Fruit fly (Drosophila melanogaster): ENCODE measurements around the gene Hcf.
A peak's percentile ranks its signal among the peaks of the same experiment; 100 is the strongest.

The Hcf gene

DNA sequence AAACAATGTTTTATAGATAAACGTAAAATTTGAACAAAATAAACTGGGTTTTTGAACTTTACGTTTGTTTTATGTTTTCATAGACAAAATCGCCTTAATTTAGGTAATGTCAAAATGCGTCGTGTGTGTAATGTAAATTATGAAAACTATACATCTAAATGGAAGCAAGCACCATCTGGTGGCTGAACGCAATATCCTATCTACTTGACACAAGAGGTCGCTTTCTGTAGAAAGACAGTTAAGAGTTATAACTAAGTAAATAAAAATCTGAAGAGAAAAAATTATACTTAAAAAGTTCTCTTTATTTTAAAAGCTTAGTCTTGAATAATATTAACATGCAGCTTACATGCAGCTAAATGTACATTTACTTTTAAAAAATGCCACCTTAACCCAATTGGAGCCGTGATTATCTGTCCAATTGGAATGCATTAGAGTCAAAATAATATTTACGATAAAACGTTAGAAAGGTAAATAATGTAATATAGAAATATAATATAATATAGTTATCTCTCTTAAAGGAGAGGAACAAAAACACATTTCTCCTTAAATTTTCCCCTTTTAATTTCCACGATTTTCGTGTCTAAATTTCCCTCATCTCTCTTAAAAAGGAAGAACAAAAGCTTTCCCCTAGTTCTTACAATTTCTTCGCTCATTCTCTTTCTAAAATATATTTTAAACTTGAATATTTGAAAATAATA lies 65.0 kb downstream of the Hcf start (continued):
- no peak; the same call in 1 of the 2 replicates for TF ChIP-seq H2.0 (GFP tag; IDR thresholded peaks at IDR 0.05)
- TF ChIP-seq ssp (GFP tag; IDR thresholded peaks at IDR 0.05): no peak
- TF ChIP-seq Stat92E (GFP tag; optimal IDR thresholded peaks at IDR 0.05): no peak
- no peak for TF ChIP-seq Hr78 (GFP tag; optimal IDR thresholded peaks at IDR 0.05)
- no peak for TF ChIP-seq mld (GFP tag; IDR thresholded peaks at IDR 0.05; ENCODE audit: partially characterized antibody)
- TF ChIP-seq z (GFP tag; IDR thresholded peaks at IDR 0.05): no peak
- TF ChIP-seq gcm2 (GFP tag; optimal IDR thresholded peaks at IDR 0.05): peak; percentile 80
- peak in 1 of 2 experiments; percentile 91 for TF ChIP-seq Hr51 (GFP tag; optimal IDR thresholded peaks at IDR 0.05)
- peak; percentile 91 for TF ChIP-seq Max (GFP tag; optimal IDR thresholded peaks at IDR 0.05)
- no peak; the same call in 1 of the 2 replicates for TF ChIP-seq CG6689 (GFP tag; IDR thresholded peaks at IDR 0.05)
- peak; percentile 69 for TF ChIP-seq CG10543 (GFP tag; optimal IDR thresholded peaks at IDR 0.05)
- TF ChIP-seq lov (optimal IDR thresholded peaks at IDR 0.05): no peak
- no peak; the same call in 2 of the 3 replicates for TF ChIP-seq lov (GFP tag; IDR thresholded peaks at IDR 0.05)
- TF ChIP-seq CG6254 (GFP tag; optimal IDR thresholded peaks at IDR 0.05): peak; percentile 89
- peak; percentile 87 for TF ChIP-seq cato (GFP tag; optimal IDR thresholded peaks at IDR 0.05; ENCODE audit: borderline replicate concordance)
- TF ChIP-seq CG43689 (GFP tag; IDR thresholded peaks at IDR 0.05): no peak; the same call in 1 of the 2 replicates
- TF ChIP-seq CG15601 (tag; optimal IDR thresholded peaks at IDR 0.05): peak; percentile 90
- peak; percentile 95 for TF ChIP-seq slp2 (GFP tag; optimal IDR thresholded peaks at IDR 0.05)
- TF ChIP-seq Taf1 (GFP tag; IDR thresholded peaks at IDR 0.05): 0 out of 2 replicates have a peak, but pooled peaks have one; percentile 56
- no peak for TF ChIP-seq exex (tag; optimal IDR thresholded peaks at IDR 0.05)
- TF ChIP-seq gfzf (GFP tag; optimal IDR thresholded peaks at IDR 0.05): peak; percentile 23
- TF ChIP-seq cg (GFP tag; optimal IDR thresholded peaks at IDR 0.05): no peak
- peak; percentile 87 for TF ChIP-seq CG17802 (tag; optimal IDR thresholded peaks at IDR 0.05)
- peak; percentile 68 for TF ChIP-seq Ets97D (GFP tag; optimal IDR thresholded peaks at IDR 0.05)
- peak; percentile 76 for TF ChIP-seq CG10274 (GFP tag; optimal IDR thresholded peaks at IDR 0.05)
- TF ChIP-seq CG4820 (GFP tag; optimal IDR thresholded peaks at IDR 0.05): peak; percentile 92
- TF ChIP-seq CG15073 (GFP tag; optimal IDR thresholded peaks at IDR 0.05): peak; percentile 60
- peak; percentile 84 for TF ChIP-seq CG12236 (GFP tag; optimal IDR thresholded peaks at IDR 0.05)
- no peak for TF ChIP-seq pzg (GFP tag; optimal IDR thresholded peaks at IDR 0.05)
- TF ChIP-seq CG10209 (GFP tag; optimal IDR thresholded peaks at IDR 0.05): peak; percentile 86
- TF ChIP-seq lola (GFP tag; optimal IDR thresholded peaks at IDR 0.05): peak in 1 of 3 experiments; percentile 63
- TF ChIP-seq hb (GFP tag; IDR thresholded peaks at IDR 0.05; ENCODE audit: partially characterized antibody): no peak
- peak; percentile 63 for TF ChIP-seq CG8281 (tag; optimal IDR thresholded peaks at IDR 0.05)
- no peak for TF ChIP-seq Ssrp (tag; optimal IDR thresholded peaks at IDR 0.05)
- peak; percentile 88 for TF ChIP-seq slou (GFP tag; optimal IDR thresholded peaks at IDR 0.05)
- peak; percentile 85 for TF ChIP-seq Bdp1 (GFP tag; optimal IDR thresholded peaks at IDR 0.05)
- TF ChIP-seq ranshi (GFP tag; IDR thresholded peaks at IDR 0.05): no peak; the same call in 1 of the 2 replicates
- TF ChIP-seq Dfd (GFP tag; optimal IDR thresholded peaks at IDR 0.05): no peak
- peak; percentile 96 for TF ChIP-seq NfI (GFP tag; optimal IDR thresholded peaks at IDR 0.05)
- TF ChIP-seq ap (GFP tag; IDR thresholded peaks at IDR 0.05): no peak; the same call in 1 of the 2 replicates
- peak; percentile 92 for TF ChIP-seq bab2 (GFP tag; optimal IDR thresholded peaks at IDR 0.05)
- TF ChIP-seq unc-4 (GFP tag; IDR thresholded peaks at IDR 0.05; ENCODE audit: partially characterized antibody): no peak
- TF ChIP-seq CG31441 (GFP tag; IDR thresholded peaks at IDR 0.05): no peak; the same call in 1 of the 2 replicates
- TF ChIP-seq prd (optimal IDR thresholded peaks at IDR 0.05): no peak
- no peak; the same call in 2 of the 3 replicates for TF ChIP-seq prd (GFP tag; IDR thresholded peaks at IDR 0.05)
- TF ChIP-seq CG7357 (GFP tag; IDR thresholded peaks at IDR 0.05): peak; percentile 43; the same call in 2 of the 3 replicates
- TF ChIP-seq fd64A (GFP tag; optimal IDR thresholded peaks at IDR 0.05): no peak
- no peak for TF ChIP-seq Drgx (GFP tag; IDR thresholded peaks at IDR 0.05)
